Fruit fly (Drosophila melanogaster) whole organism, wandering third instar larva: ENCODE results near the gene CG8664.

Experiments
- CG32264 ChIP-seq: fragments of 200-800 bp; sonication (Bioruptor generic); optimal IDR thresholded peaks from 2 replicates; lab custom pipeline; 2016; ENCODE audit warnings: missing biosample characterization, missing genetic modification characterization
- CG9705 ChIP-seq: fragments of 200-800 bp; sonication (Bioruptor generic); optimal IDR thresholded peaks from 2 replicates; lab custom pipeline; 2018; ENCODE audit warnings: missing biosample characterization, mild to moderate bottlenecking, missing genetic modification characterization
- CrebA ChIP-seq: fragments of 200-800 bp; sonication (Bioruptor generic); optimal IDR thresholded peaks from 2 replicates; lab custom pipeline; 2016; ENCODE audit warnings: missing biosample characterization, mild to moderate bottlenecking, missing genetic modification characterization, borderline replicate concordance
- Dfd ChIP-seq: fragments of >200 bp; optimal IDR thresholded peaks from 2 replicates; lab custom pipeline; 2017; ENCODE audit warnings: missing biosample characterization, missing genetic modification characterization
- Hnf4 ChIP-seq: fragments of 200-800 bp; sonication (Bioruptor generic); optimal IDR thresholded peaks from 2 replicates; lab custom pipeline; 2016; ENCODE audit warnings: missing biosample characterization, mild to moderate bottlenecking, missing genetic modification characterization
- Hr78 ChIP-seq: fragments of >200 bp; optimal IDR thresholded peaks from 2 replicates; lab custom pipeline; 2017; ENCODE audit warnings: missing biosample characterization, missing genetic modification characterization
- Hr83 ChIP-seq: fragments of 200-300 bp; sonication (Bioruptor generic); optimal IDR thresholded peaks from 2 replicates; lab custom pipeline; 2016; ENCODE audit warnings: missing biosample characterization, mild to moderate bottlenecking, missing genetic modification characterization, moderate library complexity; ENCODE audit not compliant: poor library complexity, severe bottlenecking
- Jra ChIP-seq: sonication (Bioruptor generic); optimal IDR thresholded peaks from 2 replicates; lab custom pipeline; 2016; ENCODE audit warnings: missing biosample characterization, missing genetic modification characterization
- Mio ChIP-seq: sonication (Bioruptor generic); optimal IDR thresholded peaks from 2 replicates; lab custom pipeline; 2016; ENCODE audit warnings: missing biosample characterization, missing genetic modification characterization
- Myc ChIP-seq: fragments of >200 bp; optimal IDR thresholded peaks from 2 replicates; lab custom pipeline; 2017
- OdsH ChIP-seq: fragments of 200-800 bp; sonication (Bioruptor generic); optimal IDR thresholded peaks from 2 replicates; lab custom pipeline; 2016; ENCODE audit warnings: missing biosample characterization, mild to moderate bottlenecking, missing genetic modification characterization
- Rel ChIP-seq, 2 experiments: fragments of 200-800 bp; sonication (Bioruptor generic) in 1 of 2; optimal IDR thresholded peaks; 2 replicates in 1 of 2; 3 replicates in 1 of 2; lab custom pipeline; 2016 to 2019; ENCODE audit warnings: mild to moderate bottlenecking in 2 of 2, missing biosample characterization in 2 of 2, missing genetic modification characterization in 2 of 2, moderate library complexity in 1 of 2
- Sp1 ChIP-seq: fragments of 200-800 bp; sonication (Bioruptor generic); optimal IDR thresholded peaks from 3 replicates; lab custom pipeline; 2019; ENCODE audit warnings: missing biosample characterization, mild to moderate bottlenecking, missing genetic modification characterization, moderate library complexity
- Vsx2 ChIP-seq: fragments of 200-300, 225-300 bp; sonication (Bioruptor generic); optimal IDR thresholded peaks from 2 replicates; lab custom pipeline; 2018; ENCODE audit warnings: missing biosample characterization, missing genetic modification characterization; ENCODE audit not compliant: partially characterized antibody
- brk ChIP-seq: fragments of 200-800 bp; sonication (Bioruptor generic); optimal IDR thresholded peaks from 2 replicates; lab custom pipeline; 2016; ENCODE audit warnings: missing biosample characterization, mild to moderate bottlenecking, missing genetic modification characterization
- dl ChIP-seq, 2 experiments: fragments of 175-275, 200-275 bp in 1 of 2; fragments of 200-275 bp in 1 of 2; sonication (Bioruptor generic); optimal IDR thresholded peaks; lab custom pipeline; 2018; ENCODE audit warnings: mild to moderate bottlenecking in 2 of 2, missing biosample characterization in 2 of 2, missing genetic modification characterization in 2 of 2, moderate library complexity in 2 of 2; ENCODE audit not compliant: partially characterized antibody in 2 of 2, insufficient read depth in 1 of 2
- dmrt93B ChIP-seq: fragments of 200-800 bp; sonication (Bioruptor generic); optimal IDR thresholded peaks from 2 replicates; lab custom pipeline; 2018; ENCODE audit warnings: missing biosample characterization, mild to moderate bottlenecking, missing genetic modification characterization
- dsf ChIP-seq: sonication (Bioruptor generic); optimal IDR thresholded peaks from 2 replicates; lab custom pipeline; 2016; ENCODE audit warnings: missing biosample characterization, missing genetic modification characterization, borderline replicate concordance
- ey ChIP-seq: fragments of 200-800 bp; sonication (Bioruptor generic); optimal IDR thresholded peaks from 2 replicates; lab custom pipeline; 2016; ENCODE audit warnings: missing biosample characterization, missing genetic modification characterization
- foxo ChIP-seq, 2 experiments: fragments of 200-800 bp; sonication (Bioruptor generic); optimal IDR thresholded peaks; 2 replicates in 1 of 2; 3 replicates in 1 of 2; lab custom pipeline; 2016 to 2017; ENCODE audit warnings: missing biosample characterization in 2 of 2, missing genetic modification characterization in 2 of 2
- fru ChIP-seq: fragments of 200-800 bp; sonication (Bioruptor generic); optimal IDR thresholded peaks from 3 replicates; lab custom pipeline; 2016; ENCODE audit warnings: missing biosample characterization, mild to moderate bottlenecking, missing genetic modification characterization
- h ChIP-seq: fragments of 200-800 bp; sonication (Bioruptor generic); optimal IDR thresholded peaks from 3 replicates; lab custom pipeline; 2016; ENCODE audit warnings: missing biosample characterization, mild to moderate bottlenecking, missing genetic modification characterization
- jim ChIP-seq: fragments of 175-275, 200-325 bp; sonication (Bioruptor generic); optimal IDR thresholded peaks from 2 replicates; lab custom pipeline; 2016; ENCODE audit warnings: missing biosample characterization, mild to moderate bottlenecking, missing genetic modification characterization
- lola ChIP-seq: fragments of >200 bp; optimal IDR thresholded peaks from 2 replicates; lab custom pipeline; 2017; ENCODE audit warnings: missing biosample characterization, missing genetic modification characterization
- pan ChIP-seq: fragments of >200 bp; optimal IDR thresholded peaks from 2 replicates; lab custom pipeline; 2017
- psq ChIP-seq: fragments of 200-800 bp; sonication (Bioruptor generic); optimal IDR thresholded peaks from 3 replicates; lab custom pipeline; 2017; ENCODE audit warnings: missing biosample characterization, mild to moderate bottlenecking, missing genetic modification characterization, moderate library complexity
- rgr ChIP-seq: fragments of 200-800 bp; sonication (Bioruptor generic); optimal IDR thresholded peaks from 3 replicates; lab custom pipeline; 2016; ENCODE audit warnings: missing biosample characterization, mild to moderate bottlenecking, missing genetic modification characterization
- sage ChIP-seq: fragments of 200-800 bp; sonication (Bioruptor generic); optimal IDR thresholded peaks from 2 replicates; lab custom pipeline; 2016; ENCODE audit warnings: missing biosample characterization, mild to moderate bottlenecking, missing genetic modification characterization
- sv ChIP-seq: fragments of 200-800 bp; sonication (Bioruptor generic); optimal IDR thresholded peaks from 3 replicates; lab custom pipeline; 2016; ENCODE audit warnings: missing biosample characterization, missing genetic modification characterization
- usp ChIP-seq: fragments of >200 bp; optimal IDR thresholded peaks from 2 replicates; lab custom pipeline; 2017; ENCODE audit warnings: missing biosample characterization, missing genetic modification characterization
- woc ChIP-seq: sonication (Bioruptor generic); optimal IDR thresholded peaks from 2 replicates; lab custom pipeline; 2016; ENCODE audit warnings: missing biosample characterization, mild to moderate bottlenecking, missing genetic modification characterization

The CG8664 gene

DNA sequence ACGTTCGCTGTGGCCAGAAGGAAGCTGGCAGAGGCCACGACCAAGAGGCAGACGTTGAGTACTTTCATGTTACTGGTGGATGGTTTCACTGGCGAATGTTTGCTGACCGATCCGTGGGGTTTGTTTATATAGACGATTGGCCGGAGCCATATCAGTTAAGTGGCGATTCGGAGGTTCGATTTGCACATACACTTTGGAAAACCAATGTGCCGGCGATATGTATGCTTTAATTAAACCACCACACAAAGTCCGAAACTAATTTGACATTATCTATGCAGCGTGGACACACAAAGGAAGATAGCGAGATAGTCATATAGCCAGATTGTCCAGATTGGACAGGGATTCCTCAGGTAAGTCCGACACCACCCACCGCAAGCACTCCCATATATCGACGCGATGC, at the start of gene CG8664:
Gene CG8664 (minus strand): TSS at position 101 of the 400 bp plus-strand sequence.
- TF ChIP-seq Hr83 (GFP tag; lab: Kevin White, UChicago) (no peak), Hnf4 (GFP tag; lab: Kevin White, UChicago) (no peak), Dfd (GFP tag; lab: Kevin White, UChicago) (no peak), Vsx2 (GFP tag; lab: Kevin White, UChicago) (no peak), fru (GFP tag; lab: Kevin White, UChicago) (no peak), psq (GFP tag; lab: Kevin White, UChicago) (no peak), OdsH (GFP tag; lab: Kevin White, UChicago) (no peak), brk (GFP tag; lab: Kevin White, UChicago) (no peak), sv (GFP tag; lab: Kevin White, UChicago) (no peak), Mio (no peak), dmrt93B (GFP tag; lab: Kevin White, UChicago) (no peak), CG32264 (no peak), woc (GFP tag; lab: Kevin White, UChicago) (no peak), usp (GFP tag; lab: Kevin White, UChicago) (no peak), ey (GFP tag; lab: Kevin White, UChicago) (no peak), CG9705 (GFP tag; lab: Kevin White, UChicago) (no peak), Jra (GFP tag; lab: Kevin White, UChicago) (no peak), Hr78 (GFP tag; lab: Kevin White, UChicago) (no peak), dl (GFP tag; optimal IDR thresholded peaks at IDR 0.05; lab: Kevin White, UChicago; ENCODE audit: insufficient read depth in 1 of 2, partially characterized antibody in 2 of 2) (no peak)

dm6 chrX:17330678-17331261, 48.2 kb upstream of the CG8664 start:
- TF ChIP-seq usp (GFP tag; lab: Kevin White, UChicago) (no peak), Hnf4 (GFP tag; lab: Kevin White, UChicago) (no peak), jim (no peak), dl (GFP tag; optimal IDR thresholded peaks at IDR 0.05; lab: Kevin White, UChicago; ENCODE audit: insufficient read depth in 1 of 2, partially characterized antibody in 2 of 2) (no peak), Jra (GFP tag; lab: Kevin White, UChicago) (no peak), Sp1 (GFP tag; lab: Kevin White, UChicago) (no peak), Hr78 (GFP tag; lab: Kevin White, UChicago) (no peak), ey (GFP tag; lab: Kevin White, UChicago) (no peak), Vsx2 (GFP tag; lab: Kevin White, UChicago) (no peak), dmrt93B (GFP tag; lab: Kevin White, UChicago) (no peak)

DNA sequence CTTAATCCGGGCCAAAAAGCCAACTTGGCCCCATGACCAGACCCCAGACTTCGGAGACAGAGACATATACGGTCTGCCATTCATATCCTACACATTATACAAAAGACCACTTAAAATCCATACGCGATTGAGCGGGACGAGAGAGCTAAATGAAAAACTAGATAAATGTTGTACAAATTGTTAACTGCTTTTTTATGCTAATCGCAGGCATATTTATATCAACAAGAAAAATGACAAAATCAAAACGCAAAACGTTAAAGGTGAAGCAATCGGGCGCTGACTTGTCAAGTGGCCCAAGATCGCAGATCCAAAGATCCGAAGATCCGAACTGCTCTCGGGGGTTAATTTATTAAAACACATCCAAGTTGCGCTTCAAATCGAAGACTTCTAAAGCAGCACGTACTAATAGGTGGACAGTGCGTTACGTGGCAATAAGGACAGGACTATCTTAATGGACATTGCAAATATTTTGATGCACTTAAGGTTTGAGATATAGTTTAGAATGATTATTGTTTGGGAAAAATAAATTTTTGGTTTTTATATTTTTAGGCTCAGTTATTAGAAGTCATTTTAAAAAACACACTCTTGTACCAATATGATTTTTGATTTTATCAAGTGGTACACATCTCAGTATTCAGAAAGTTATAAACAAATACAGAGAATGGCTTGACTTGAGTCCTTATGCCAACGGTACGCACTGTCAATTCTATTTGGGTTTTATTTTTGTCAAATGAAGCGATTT, 47.6 kb upstream of the CG8664 start:
- TF ChIP-seq sage (no peak), CG9705 (GFP tag; lab: Kevin White, UChicago) (no peak), dl (GFP tag; optimal IDR thresholded peaks at IDR 0.05; lab: Kevin White, UChicago; ENCODE audit: insufficient read depth in 1 of 2, partially characterized antibody in 2 of 2) (no peak), foxo (GFP tag; optimal IDR thresholded peaks at IDR 0.05; lab: Kevin White, UChicago) (no peak), dmrt93B (GFP tag; lab: Kevin White, UChicago) (no peak), pan (lab: Kevin White, UChicago) (no peak), CG32264 (no peak), Jra (GFP tag; lab: Kevin White, UChicago) (no peak), Mio (no peak), Myc (lab: Kevin White, UChicago) (no peak), Rel (GFP tag; optimal IDR thresholded peaks at IDR 0.05; lab: Kevin White, UChicago) (no peak), Rel (tag; optimal IDR thresholded peaks at IDR 0.05; lab: Kevin White, UChicago) (no peak), woc (GFP tag; lab: Kevin White, UChicago) (no peak)
- TF ChIP-seq, all 38 proteins: peak for 0

dm6 chrX:17322852-17323251, 40.3 kb upstream of the CG8664 start:
- no peak for TF ChIP-seq rgr (GFP tag; lab: Kevin White, UChicago)
- TF ChIP-seq sv (GFP tag; lab: Kevin White, UChicago): no peak
- no peak for TF ChIP-seq CrebA (GFP tag; lab: Kevin White, UChicago)
- no peak for TF ChIP-seq sage
- no peak for TF ChIP-seq Vsx2 (GFP tag; lab: Kevin White, UChicago)
- no peak for TF ChIP-seq Myc (lab: Kevin White, UChicago)
- no peak for TF ChIP-seq h
- TF ChIP-seq ey (GFP tag; lab: Kevin White, UChicago): no peak
- TF ChIP-seq pan (lab: Kevin White, UChicago): no peak
- no peak for TF ChIP-seq Sp1 (GFP tag; lab: Kevin White, UChicago)
- no peak for TF ChIP-seq dsf (GFP tag; lab: Kevin White, UChicago)
- TF ChIP-seq lola (GFP tag; lab: Kevin White, UChicago): no peak
- TF ChIP-seq usp (GFP tag; lab: Kevin White, UChicago): no peak
- TF ChIP-seq dmrt93B (GFP tag; lab: Kevin White, UChicago): no peak
- TF ChIP-seq, all 38 proteins: peak for 0
